Worm (Caenorhabditis elegans): ENCODE data around the gene drd-5.
A peak's percentile ranks its signal among the peaks of the same experiment; 100 is the strongest.

The drd-5 gene

DNA sequence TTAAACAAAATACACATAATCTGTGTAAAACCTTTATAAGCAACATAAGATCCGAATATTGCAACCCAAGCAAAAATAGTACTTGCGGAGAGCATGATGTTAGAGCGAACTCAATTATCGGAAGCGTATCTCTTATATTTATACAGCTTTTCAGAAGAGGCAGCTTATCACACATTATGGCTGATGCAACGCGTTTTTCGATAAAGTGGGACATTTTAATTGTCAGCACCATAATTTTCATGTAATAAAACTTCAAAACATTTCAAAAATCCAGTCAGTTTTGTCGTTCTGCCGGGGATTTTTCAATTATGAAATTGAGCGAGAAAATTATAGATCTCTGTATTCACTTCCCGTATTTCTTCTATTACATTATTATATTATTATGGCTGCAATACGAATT lies at the start of gene drd-5:
TSS of gene drd-5 (minus strand) at position 101 of the 400 bp plus-strand sequence.
- no peak for TF ChIP-seq W03F9.2 (tag; optimal IDR thresholded peaks at IDR 0.05)

DNA sequence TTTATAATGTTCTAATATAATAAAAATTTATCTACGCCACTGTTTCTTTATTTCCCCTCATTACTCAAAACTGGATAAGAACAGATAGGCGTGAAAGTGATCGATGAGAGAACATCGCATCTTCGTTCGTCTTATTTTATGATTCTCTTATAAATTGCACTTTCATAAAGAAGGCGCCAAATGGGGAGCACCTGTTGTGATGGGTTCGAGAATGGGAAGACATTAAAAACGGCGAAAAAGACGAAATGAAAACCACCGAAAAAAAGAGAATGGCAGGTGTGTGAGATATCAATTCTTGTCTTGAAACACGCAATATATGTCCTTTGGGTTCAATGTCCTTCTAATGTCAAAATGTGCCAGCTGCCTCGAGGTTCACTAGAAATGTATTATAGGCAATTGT lies 48.1 kb upstream of the drd-5 start:
- no peak for TF ChIP-seq W03F9.2 (tag; optimal IDR thresholded peaks at IDR 0.05)
- no peak for TF ChIP-seq him-1 (tag; optimal IDR thresholded peaks at IDR 0.05)
- TF ChIP-seq dao-5 (tag; optimal IDR thresholded peaks at IDR 0.05): no peak

- no peak for TF ChIP-seq dao-5 (tag; optimal IDR thresholded peaks at IDR 0.05)
- TF ChIP-seq W03F9.2 (tag; optimal IDR thresholded peaks at IDR 0.05): no peak
- TF ChIP-seq him-1 (tag; optimal IDR thresholded peaks at IDR 0.05): no peak
These were observed 46.4 kb upstream of the drd-5 start, which contains the start of gene wrk-1 for ce11 chrX:8392539-8392996. TSS of gene wrk-1 (minus strand) at chrX:8392589.

- TF ChIP-seq dao-5 (tag; optimal IDR thresholded peaks at IDR 0.05) (no peak), W03F9.2 (tag; optimal IDR thresholded peaks at IDR 0.05) (no peak), him-1 (tag; optimal IDR thresholded peaks at IDR 0.05) (no peak)
These were observed 45.4 kb upstream of the drd-5 start for ce11 chrX:8391505-8391904.

DNA sequence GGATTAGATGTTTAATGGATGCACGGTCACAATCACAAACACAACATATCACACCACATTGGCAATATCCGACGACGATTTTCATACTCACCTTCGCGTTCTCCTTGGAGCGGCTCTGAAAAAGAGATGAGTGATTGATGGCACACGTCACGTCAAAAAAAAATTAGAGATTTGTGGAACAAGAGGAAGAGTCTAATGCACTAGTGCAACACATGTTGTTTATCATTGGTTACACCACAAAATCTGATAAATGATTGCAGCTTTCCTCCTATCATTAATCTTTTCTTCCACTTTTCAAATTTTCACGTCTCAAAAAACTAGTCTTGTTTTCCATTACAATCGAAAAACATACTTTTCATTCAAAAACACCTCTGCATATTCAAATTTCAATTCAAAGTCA lies 44.4 kb upstream of the drd-5 start:
- no peak for TF ChIP-seq him-1 (tag; optimal IDR thresholded peaks at IDR 0.05)
- no peak for TF ChIP-seq dao-5 (tag; optimal IDR thresholded peaks at IDR 0.05)
- no peak for TF ChIP-seq W03F9.2 (tag; optimal IDR thresholded peaks at IDR 0.05)

DNA sequence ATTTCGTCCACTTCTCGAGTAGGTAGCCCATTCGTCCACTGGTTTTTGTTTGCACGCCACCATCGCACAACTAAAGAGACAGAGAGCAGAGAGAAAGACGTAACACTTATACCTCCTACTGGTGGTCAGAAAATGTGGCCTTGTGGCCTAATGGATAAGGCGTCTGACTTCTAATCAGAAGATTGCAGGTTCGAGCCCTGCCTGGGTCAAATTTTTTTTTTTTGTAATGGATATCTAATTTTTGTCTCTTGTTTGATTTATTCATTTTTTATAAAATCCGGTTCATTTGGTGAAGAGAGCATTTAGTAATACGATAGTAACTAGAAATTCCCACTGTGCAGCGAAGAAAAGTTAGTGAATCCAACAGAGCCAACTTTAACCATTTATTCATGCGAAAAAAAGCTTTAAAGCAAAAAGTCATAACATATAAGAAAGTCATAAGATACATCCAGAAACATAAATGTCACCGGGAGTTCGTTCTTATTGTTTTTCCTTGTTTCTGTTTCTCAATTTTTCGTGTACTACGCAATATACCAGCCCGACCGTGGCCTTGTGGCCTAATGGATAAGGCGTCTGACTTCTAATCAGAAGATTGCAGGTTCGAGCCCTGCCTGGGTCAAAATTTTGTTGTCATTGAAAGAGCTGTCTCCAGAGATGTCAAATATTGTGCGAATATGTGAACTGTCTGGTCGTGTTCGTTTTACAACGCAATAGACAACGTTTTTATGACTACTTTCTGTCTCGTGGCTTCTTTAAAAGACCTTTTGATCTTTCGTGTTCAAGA lies 40.1 kb upstream of the drd-5 start:
- no peak for TF ChIP-seq dao-5 (tag; optimal IDR thresholded peaks at IDR 0.05)
- TF ChIP-seq him-1 (tag; optimal IDR thresholded peaks at IDR 0.05): peak; percentile 53
- no peak for TF ChIP-seq W03F9.2 (tag; optimal IDR thresholded peaks at IDR 0.05)

- TF ChIP-seq dao-5 (tag; optimal IDR thresholded peaks at IDR 0.05): no peak
- no peak for TF ChIP-seq W03F9.2 (tag; optimal IDR thresholded peaks at IDR 0.05)
- no peak for TF ChIP-seq him-1 (tag; optimal IDR thresholded peaks at IDR 0.05)
These were observed 38.6 kb upstream of the drd-5 start, which contains the start of gene F41D9.2 for ce11 chrX:8384642-8385181. TSS of gene F41D9.2 (minus strand) at chrX:8384945.

ce11 chrX:8381651-8382050 lies 35.5 kb upstream of the drd-5 start:
- TF ChIP-seq W03F9.2 (tag; optimal IDR thresholded peaks at IDR 0.05): no peak
- no peak for TF ChIP-seq dao-5 (tag; optimal IDR thresholded peaks at IDR 0.05)
- no peak for TF ChIP-seq him-1 (tag; optimal IDR thresholded peaks at IDR 0.05)

ce11 chrX:8378312-8378711 lies 32.2 kb upstream of the drd-5 start, which contains the start of gene tbc-18:
TSS of gene tbc-18 (plus strand) at chrX:8378557.
- TF ChIP-seq dao-5 (tag; optimal IDR thresholded peaks at IDR 0.05) (no peak), him-1 (tag; optimal IDR thresholded peaks at IDR 0.05) (peak; percentile 50), W03F9.2 (tag; optimal IDR thresholded peaks at IDR 0.05) (peak; percentile 53)

DNA sequence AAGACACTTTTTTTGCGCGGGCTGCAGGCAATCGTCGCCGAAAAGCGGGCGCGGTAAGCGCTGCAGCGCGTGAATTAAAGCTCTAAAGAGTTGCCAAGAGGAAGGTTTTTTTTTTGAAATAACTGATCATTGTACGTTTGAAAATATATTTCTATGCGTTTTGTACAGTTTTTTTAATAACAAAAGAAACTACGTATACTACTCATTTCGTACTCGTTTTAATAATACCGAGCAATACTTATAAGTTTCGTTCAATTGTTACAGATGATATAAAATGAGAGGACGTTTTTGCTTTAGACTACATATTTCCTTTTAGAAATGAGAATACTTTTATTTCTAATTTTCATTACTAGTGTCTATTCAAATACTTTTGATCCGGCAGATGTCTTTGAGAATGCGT lies 25.8 kb upstream of the drd-5 start, which contains the start of gene nep-15:
TSS of gene nep-15 (plus strand) at position 301 of the 400 bp plus-strand sequence.
- TF ChIP-seq dao-5 (tag; optimal IDR thresholded peaks at IDR 0.05) (no peak), W03F9.2 (tag; optimal IDR thresholded peaks at IDR 0.05) (no peak), him-1 (tag; optimal IDR thresholded peaks at IDR 0.05) (no peak)

DNA sequence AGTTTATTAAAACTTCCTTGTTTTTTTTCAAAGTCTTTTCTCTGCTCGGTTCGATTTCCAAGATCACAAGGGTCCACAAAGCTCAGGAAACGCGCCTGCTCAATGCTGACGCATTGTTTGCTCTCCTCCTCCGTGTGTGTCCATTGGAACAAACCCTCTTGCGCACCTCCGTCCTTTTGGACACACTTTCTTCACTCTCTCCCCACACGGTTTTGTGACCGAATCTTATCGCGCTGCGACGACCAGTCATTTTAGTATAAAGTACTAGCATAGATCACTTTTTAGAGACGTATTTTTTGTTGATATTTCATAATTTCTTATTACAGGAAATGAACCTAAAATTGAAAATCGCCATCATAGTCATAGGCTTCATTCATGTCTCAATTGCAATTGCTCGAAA lies 22.1 kb upstream of the drd-5 start:
- TF ChIP-seq W03F9.2 (tag; optimal IDR thresholded peaks at IDR 0.05) (peak; percentile 62), him-1 (tag; optimal IDR thresholded peaks at IDR 0.05) (peak; percentile 42), dao-5 (tag; optimal IDR thresholded peaks at IDR 0.05) (no peak)

DNA sequence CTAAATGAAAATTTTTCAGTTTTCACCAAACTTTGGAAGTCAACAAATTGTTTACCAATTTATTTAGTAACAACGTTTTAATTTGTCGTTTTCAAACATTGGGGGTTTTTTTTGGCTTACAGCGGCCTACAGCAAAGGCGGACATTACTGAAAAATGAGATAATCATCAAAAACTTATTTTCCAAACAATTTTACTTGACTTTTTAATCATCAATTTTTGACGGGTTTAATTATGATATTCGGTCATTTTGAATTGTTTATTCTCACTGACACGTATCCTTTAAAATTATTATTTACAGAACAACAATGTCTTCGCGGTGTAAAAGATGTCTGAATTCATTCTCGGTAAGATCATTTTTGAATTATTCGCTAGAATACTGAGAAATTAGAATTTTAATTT lies 21.4 kb upstream of the drd-5 start, which contains the start of gene F40B5.2:
TSS of gene F40B5.2 (plus strand) at position 301 of the 400 bp plus-strand sequence.
- no peak for TF ChIP-seq him-1 (tag; optimal IDR thresholded peaks at IDR 0.05)
- TF ChIP-seq dao-5 (tag; optimal IDR thresholded peaks at IDR 0.05): no peak
- TF ChIP-seq W03F9.2 (tag; optimal IDR thresholded peaks at IDR 0.05): no peak

ce11 chrX:8362379-8362778 lies 16.2 kb upstream of the drd-5 start:
- TF ChIP-seq W03F9.2 (tag; optimal IDR thresholded peaks at IDR 0.05) (no peak), dao-5 (tag; optimal IDR thresholded peaks at IDR 0.05) (no peak), him-1 (tag; optimal IDR thresholded peaks at IDR 0.05) (no peak)

DNA sequence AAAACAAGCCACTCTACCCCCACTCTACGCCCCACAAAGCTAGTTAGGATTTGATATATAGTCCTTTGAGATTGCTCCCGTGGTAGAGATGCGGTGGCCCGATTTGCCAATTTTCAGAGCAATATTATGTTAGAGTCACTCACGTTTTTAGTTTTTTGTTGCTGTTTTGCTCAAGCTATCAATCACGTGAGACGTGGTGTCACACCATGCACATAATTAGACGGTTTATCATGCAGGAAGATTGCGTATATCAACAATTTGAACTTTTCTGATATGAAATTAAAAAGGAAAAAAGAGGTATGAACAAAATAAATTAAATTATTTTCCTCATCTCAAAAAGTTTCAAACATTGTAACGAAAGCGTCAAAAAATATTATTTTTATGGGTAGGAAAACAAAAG lies 10.2 kb upstream of the drd-5 start:
- TF ChIP-seq dao-5 (tag; optimal IDR thresholded peaks at IDR 0.05) (no peak), W03F9.2 (tag; optimal IDR thresholded peaks at IDR 0.05) (no peak), him-1 (tag; optimal IDR thresholded peaks at IDR 0.05) (no peak)

All from whole organism, L4/young adult.